Worm (Caenorhabditis elegans) whole organism, L4 larva: ENCODE measurements around the gene Y38H6C.20.

Source experiments
- F49E8.2 ChIP-seq: sonication (generic microtip); optimal IDR thresholded peaks from 2 replicates; lab custom pipeline; 2016; ENCODE audit warnings: missing compliant biosample characterization, mild to moderate bottlenecking, missing genetic modification characterization, borderline replicate concordance
- R02D3.7 ChIP-seq: fragments of 150-350 bp; sonication (generic microtip); optimal IDR thresholded peaks from 3 replicates; lab custom pipeline; 2014; ENCODE audit warnings: missing biosample characterization, missing genetic modification characterization
- ceh-62 ChIP-seq: sonication (generic microtip); optimal IDR thresholded peaks from 2 replicates; lab custom pipeline; 2017; ENCODE audit warnings: missing biosample characterization, missing genetic modification characterization
- ceh-82 ChIP-seq: sonication (generic microtip); optimal IDR thresholded peaks from 2 replicates; lab custom pipeline; 2017; ENCODE audit warnings: missing biosample characterization, missing genetic modification characterization
- cey-2 ChIP-seq: sonication (generic microtip); optimal IDR thresholded peaks from 3 replicates; lab custom pipeline; 2017; ENCODE audit warnings: missing genetic modification characterization, mild to moderate bottlenecking, missing compliant biosample characterization, antibody characterized with exemption, borderline replicate concordance; ENCODE audit not compliant: insufficient read depth
- dmd-8 ChIP-seq: fragments of 200-800 bp; sonication (Bioruptor generic); IDR thresholded peaks from 2 replicates; pipeline ENCODE4 v1.3.6; 2022; ENCODE audit warnings: missing genetic modification characterization, missing compliant biosample characterization
- lsy-2 ChIP-seq, 2 experiments: fragments of 150-350 bp in 1 of 2; sonication (generic microtip) in 1 of 2; optimal IDR thresholded peaks; 2 replicates each; lab custom pipeline; 2014 to 2017; ENCODE audit warnings: missing biosample characterization in 2 of 2, missing genetic modification characterization in 2 of 2

ce11 chrV:20558270-20558669 lies 7.3 kb upstream of the Y38H6C.20 start, which contains the start of gene abf-4:
- TF ChIP-seq R02D3.7 (tag; lab: Kevin White, UChicago) = no peak
- TF ChIP-seq cey-2 (tag; lab: Kevin White, UChicago) = no peak
- TF ChIP-seq lsy-2 (tag; optimal IDR thresholded peaks at IDR 0.05; lab: Kevin White, UChicago) = no peak
- TF ChIP-seq F49E8.2 (tag; lab: Kevin White, UChicago) = no peak
- TF ChIP-seq dmd-8 (GFP tag; lab: Robert Waterston, UW) = no peak
- no peak for TF ChIP-seq ceh-82 (tag; lab: Kevin White, UChicago)
- no peak for TF ChIP-seq ceh-62 (tag; lab: Kevin White, UChicago)
